Fruit fly (Drosophila melanogaster): ENCODE results near the gene grk.

The grk gene

DNA sequence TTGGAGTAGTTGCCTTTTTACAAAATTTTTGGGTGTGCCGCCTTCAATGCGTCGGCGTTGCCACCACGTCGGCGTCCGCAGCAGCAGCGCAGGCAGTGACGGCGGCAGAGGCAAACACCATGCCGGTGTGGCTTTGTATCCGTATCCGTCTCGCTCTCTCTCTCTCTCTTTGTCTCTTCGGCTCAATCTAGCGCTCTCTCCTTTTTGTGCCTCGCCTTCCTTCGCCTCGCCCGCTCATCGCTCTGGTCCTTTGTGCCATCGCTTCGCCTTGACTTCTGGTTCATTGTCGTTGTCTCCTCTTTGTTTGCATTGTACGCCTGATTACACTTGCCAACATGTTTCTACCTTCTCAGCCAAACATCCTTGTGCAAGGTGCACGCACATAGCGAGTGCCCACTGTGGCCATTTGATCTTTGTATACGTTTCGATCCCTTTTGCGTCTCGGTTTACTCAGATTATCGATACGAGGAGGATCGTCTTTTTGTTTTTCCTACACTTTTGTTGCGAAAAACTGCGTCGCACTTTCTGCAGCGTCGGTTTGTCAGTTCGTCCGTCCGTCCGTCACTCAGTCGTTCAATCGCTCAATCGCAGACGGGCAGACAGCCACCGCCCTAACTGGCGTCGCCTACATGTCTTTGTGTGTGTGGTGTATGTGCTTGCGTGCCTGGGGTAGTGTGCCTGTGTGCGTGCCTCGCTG lies 16.9 kb downstream of the grk start (continued):
- TF ChIP-seq HLH3B (GFP tag; IDR thresholded peaks at IDR 0.05) (0 out of 2 replicates have a peak, but pooled peaks have one; percentile 4), her (GFP tag; optimal IDR thresholded peaks at IDR 0.05) (peak; percentile 51), Vsx1 (GFP tag; optimal IDR thresholded peaks at IDR 0.05) (no peak), corto (GFP tag; optimal IDR thresholded peaks at IDR 0.05) (peak; percentile 21), CG10543 (GFP tag; optimal IDR thresholded peaks at IDR 0.05) (peak; percentile 26), yki (optimal IDR thresholded peaks at IDR 0.05) (peak; percentile 1), Side (GFP tag; optimal IDR thresholded peaks at IDR 0.05) (no peak), pum (GFP tag; optimal IDR thresholded peaks at IDR 0.05) (peak; percentile 8), kni (GFP tag; optimal IDR thresholded peaks at IDR 0.05) (peak; percentile 40), ash1 (GFP tag; optimal IDR thresholded peaks at IDR 0.05) (no peak), hbn (GFP tag; IDR thresholded peaks at IDR 0.05; ENCODE audit: partially characterized antibody) (0 out of 2 replicates have a peak, but pooled peaks have one; percentile 15), CG32772 (GFP tag; IDR thresholded peaks at IDR 0.05) (no peak), Hsf (GFP tag; optimal IDR thresholded peaks at IDR 0.05) (peak; percentile 1), CG14014 (GFP tag; IDR thresholded peaks at IDR 0.05) (no peak), CG9727 (GFP tag; optimal IDR thresholded peaks at IDR 0.05) (peak; percentile 22), hkb (optimal IDR thresholded peaks at IDR 0.05) (no peak), hkb (GFP tag; IDR thresholded peaks at IDR 0.05) (no peak), D19A (tag; optimal IDR thresholded peaks at IDR 0.05) (no peak), scrt (GFP tag; optimal IDR thresholded peaks at IDR 0.05) (no peak), Rx (GFP tag; IDR thresholded peaks at IDR 0.05) (no peak), fru (optimal IDR thresholded peaks at IDR 0.05) (peak; percentile 57), emc (GFP tag; optimal IDR thresholded peaks at IDR 0.05) (no peak), CG7928 (GFP tag; optimal IDR thresholded peaks at IDR 0.05) (no peak), trem (tag; optimal IDR thresholded peaks at IDR 0.05) (peak; percentile 20), dpn (GFP tag; optimal IDR thresholded peaks at IDR 0.05) (peak in 1 of 2 experiments; percentile 1), z (GFP tag; IDR thresholded peaks at IDR 0.05) (peak; percentile 70; the same call in 2 of the 3 replicates), chinmo (GFP tag; IDR thresholded peaks at IDR 0.05; ENCODE audit: partially characterized antibody) (0 out of 4 replicates have a peak, but pooled peaks have one; percentile 16), nerfin-1 (tag; optimal IDR thresholded peaks at IDR 0.05) (peak; percentile 2), CG7839 (tag; optimal IDR thresholded peaks at IDR 0.05) (no peak), CG3847 (GFP tag; IDR thresholded peaks at IDR 0.05) (no peak), CG8281 (tag; optimal IDR thresholded peaks at IDR 0.05) (peak; percentile 100), YL-1 (GFP tag; optimal IDR thresholded peaks at IDR 0.05) (peak; percentile 17), Doc3 (GFP tag; IDR thresholded peaks at IDR 0.05; ENCODE audit: partially characterized antibody) (no peak), CG9215 (GFP tag; IDR thresholded peaks at IDR 0.05) (no peak), Sox100B (GFP tag; optimal IDR thresholded peaks at IDR 0.05) (no peak), p53 (GFP tag; optimal IDR thresholded peaks at IDR 0.05) (no peak), Hmr (GFP tag; optimal IDR thresholded peaks at IDR 0.05) (peak; percentile 24), kah (GFP tag; optimal IDR thresholded peaks at IDR 0.05) (no peak), cad (GFP tag; optimal IDR thresholded peaks at IDR 0.05) (no peak), Xrp1 (GFP tag; IDR thresholded peaks at IDR 0.05) (peak; percentile 36; the same call in 1 of the 2 replicates), pho (GFP tag; optimal IDR thresholded peaks at IDR 0.05) (no peak), CG14710 (tag; optimal IDR thresholded peaks at IDR 0.05) (no peak), CG12769 (tag; optimal IDR thresholded peaks at IDR 0.05) (no peak), CG1602 (GFP tag; optimal IDR thresholded peaks at IDR 0.05) (no peak), sug (tag; optimal IDR thresholded peaks at IDR 0.05) (no peak), TFAM (GFP tag; optimal IDR thresholded peaks at IDR 0.05) (no peak), CG17802 (tag; optimal IDR thresholded peaks at IDR 0.05) (no peak), CG15479 (GFP tag; optimal IDR thresholded peaks at IDR 0.05) (peak; percentile 100), Jarid2 (GFP tag; optimal IDR thresholded peaks at IDR 0.05) (no peak), HLH4C (GFP tag; IDR thresholded peaks at IDR 0.05; ENCODE audit: partially characterized antibody) (0 out of 3 replicates have a peak, but pooled peaks have one; percentile 34)

Measured in whole organism, embryonic.